Worm (Caenorhabditis elegans): ENCODE data around the gene str-45.

ce11 chrV:15152010-15152409, 6.8 kb upstream of the str-45 start:
- TF ChIP-seq rnt-1 (tag; optimal IDR thresholded peaks at IDR 0.05) (no peak), egl-27 (tag; optimal IDR thresholded peaks at IDR 0.05) (no peak), nhr-77 (tag; optimal IDR thresholded peaks at IDR 0.05) (no peak), ama-1 (optimal IDR thresholded peaks at IDR 0.05) (no peak), ztf-4 (tag; optimal IDR thresholded peaks at IDR 0.05) (no peak), nhr-237 (tag; optimal IDR thresholded peaks at IDR 0.05) (no peak), elt-2 (tag; optimal IDR thresholded peaks at IDR 0.05) (no peak), unc-86 (tag; optimal IDR thresholded peaks at IDR 0.05) (no peak), sptf-1 (tag; optimal IDR thresholded peaks at IDR 0.05) (no peak), zag-1 (tag; optimal IDR thresholded peaks at IDR 0.05) (no peak), zip-4 (GFP tag; optimal IDR thresholded peaks at IDR 0.05) (no peak), efl-1 (optimal IDR thresholded peaks at IDR 0.05) (no peak), efl-1 (GFP tag; optimal IDR thresholded peaks at IDR 0.05 in 1 of 2) (peak in 1 of 2 experiments; percentile 72)

Measured in whole organism, L1 larva.